Worm (Caenorhabditis elegans) whole organism, early embryonic: ENCODE data around the gene T15H9.5.

Source experiments
- B0310.2 ChIP-seq: sonication (generic microtip); optimal IDR thresholded peaks from 2 replicates; lab custom pipeline; 2016; ENCODE audit warnings: mild to moderate bottlenecking, missing genetic modification characterization, missing compliant biosample characterization
- ama-1 ChIP-seq: fragments of 150-350 bp; optimal IDR thresholded peaks from 2 replicates; lab custom pipeline; 2014
- ets-7 ChIP-seq: sonication (generic microtip); optimal IDR thresholded peaks from 2 replicates; lab custom pipeline; 2016; ENCODE audit warnings: missing genotype, missing genetic modification characterization, missing compliant biosample characterization
- flt-1 ChIP-seq: fragments of 200-800 bp; sonication (Bioruptor generic); IDR thresholded peaks from 2 replicates; pipeline ENCODE4 v1.3.6; 2022; ENCODE audit warnings: missing genetic modification characterization, missing compliant biosample characterization
- pes-1 ChIP-seq: fragments of 200-800 bp; sonication (Bioruptor generic); IDR thresholded peaks from 2 replicates; pipeline ENCODE4 v1.3.6; 2022; ENCODE audit warnings: missing genetic modification reagents, missing genetic modification characterization, missing compliant biosample characterization
- sea-1 ChIP-seq: fragments of 200-800 bp; sonication (Bioruptor generic); conservative IDR thresholded peaks from 2 replicates; pipeline ENCODE4 v1.3.6; 2022; ENCODE audit warnings: missing genetic modification characterization, missing compliant biosample characterization
- tbx-37 ChIP-seq: fragments of 200-800 bp; sonication (Bioruptor generic); conservative IDR thresholded peaks from 2 replicates; pipeline ENCODE4 v1.3.6; 2022; ENCODE audit warnings: missing genetic modification reagents, missing genetic modification characterization, missing compliant biosample characterization

DNA sequence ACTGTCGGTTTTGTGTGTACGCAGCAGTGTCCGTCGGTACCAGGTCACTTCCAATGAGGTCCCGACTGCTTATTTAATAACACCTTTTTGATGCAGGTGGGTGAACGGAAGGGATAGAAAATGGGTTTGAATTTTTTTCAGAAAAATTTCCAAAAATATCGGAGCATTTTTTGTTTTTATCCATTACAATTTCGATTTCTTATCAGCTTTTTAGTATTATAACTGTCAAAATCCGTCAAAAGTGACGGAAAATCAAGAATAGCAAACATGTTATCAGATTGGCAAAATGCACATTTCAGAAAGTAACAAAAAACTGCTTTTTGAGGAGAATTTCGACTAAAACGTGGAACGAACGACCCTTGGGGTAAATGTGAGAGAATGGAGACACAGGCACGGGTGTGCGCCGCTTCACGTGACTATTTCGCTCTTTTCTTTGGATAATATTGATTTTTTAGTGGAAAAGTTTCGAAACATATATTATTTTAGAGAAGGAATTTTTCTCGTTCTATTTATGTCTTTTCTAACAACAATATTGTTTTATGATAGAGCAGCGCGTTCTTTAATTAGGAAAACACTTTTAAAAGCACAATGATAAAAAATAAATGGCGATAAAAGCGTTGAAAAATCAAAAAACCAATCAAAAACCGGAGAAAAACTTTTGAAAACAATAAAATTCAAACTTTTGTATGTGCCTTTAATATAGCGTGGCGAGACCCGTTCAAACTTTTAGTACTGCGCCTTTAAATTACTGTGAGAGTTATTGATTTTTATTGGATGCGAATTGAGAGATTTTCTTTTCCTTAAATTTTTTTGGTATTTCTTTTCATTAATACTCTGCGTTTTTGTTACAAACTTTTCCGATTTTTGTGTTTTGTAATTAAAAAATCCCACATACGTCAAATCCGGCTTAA lies 35.9 kb upstream of the T15H9.5 start, which contains the start of gene sqv-8:
- no peak for TF ChIP-seq ets-7 (tag; lab: Kevin White, UChicago)
- TF ChIP-seq tbx-37 (GFP tag; lab: Robert Waterston, UW) = no peak
- TF ChIP-seq B0310.2 (tag; lab: Kevin White, UChicago) = no peak
- TF ChIP-seq pes-1 (GFP tag; lab: Robert Waterston, UW) = no peak
- TF ChIP-seq ama-1 (lab: Kevin White, UChicago) = no peak
- no peak for TF ChIP-seq flt-1 (GFP tag; lab: Robert Waterston, UW)
- TF ChIP-seq sea-1 (GFP tag; lab: Robert Waterston, UW) = no peak
